Worm (Caenorhabditis elegans): ENCODE results near the gene ttr-39.

ttr-39 gene

DNA sequence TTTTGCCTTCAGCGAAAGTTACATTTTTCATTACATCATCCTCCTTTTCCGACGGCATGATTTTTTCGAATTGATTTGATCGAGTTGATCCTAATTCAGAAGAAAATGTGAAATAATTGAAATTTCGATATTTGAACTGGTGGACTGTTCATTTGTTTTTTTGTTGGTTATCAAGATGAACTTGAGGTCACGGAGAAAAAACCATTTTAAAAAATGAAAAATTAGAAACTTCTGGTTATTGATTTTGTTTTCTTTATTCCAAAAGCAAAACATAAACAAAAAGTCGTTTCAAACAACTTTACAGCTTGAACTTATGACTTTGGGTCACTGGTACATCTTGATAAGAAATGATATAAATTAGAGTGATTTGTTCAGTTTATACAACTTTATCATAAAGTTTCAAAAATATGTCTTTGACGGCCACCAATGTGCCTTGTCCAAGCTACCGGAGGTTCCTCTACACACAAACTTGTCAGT is 14.6 kb downstream of the ttr-39 start, which contains the start of the genes ttbk-4 and W01B6.4:
TSS of gene ttbk-4 (minus strand) at position 101 of the 477 bp plus-strand sequence.
TSS of gene W01B6.4 (plus strand) at position 427 of the 477 bp plus-strand sequence.
- no peak for TF ChIP-seq hmbx-1 (tag; optimal IDR thresholded peaks at IDR 0.05)
- TF ChIP-seq ets-7 (tag; optimal IDR thresholded peaks at IDR 0.05): no peak
- TF ChIP-seq tbx-37 (GFP tag; conservative IDR thresholded peaks at IDR 0.05): no peak
- TF ChIP-seq ceh-36 (tag; optimal IDR thresholded peaks at IDR 0.05): no peak
- TF ChIP-seq B0310.2 (tag; optimal IDR thresholded peaks at IDR 0.05): no peak
- TF ChIP-seq scrt-1 (GFP tag; IDR thresholded peaks at IDR 0.05): no peak
- no peak for TF ChIP-seq ceh-13 (GFP tag; optimal IDR thresholded peaks at IDR 0.05)
- no peak for TF ChIP-seq hnd-1 (tag; optimal IDR thresholded peaks at IDR 0.05)
- TF ChIP-seq tbx-11 (GFP tag; IDR thresholded peaks at IDR 0.05): no peak
- no peak for TF ChIP-seq hmg-4 (GFP tag; optimal IDR thresholded peaks at IDR 0.05)
- TF ChIP-seq tra-4 (tag; optimal IDR thresholded peaks at IDR 0.05): no peak
- no peak for TF ChIP-seq F13C5.2 (tag; optimal IDR thresholded peaks at IDR 0.05)
- no peak for TF ChIP-seq aly-1 (tag; optimal IDR thresholded peaks at IDR 0.05)
- TF ChIP-seq ama-1 (optimal IDR thresholded peaks at IDR 0.05): no peak
- TF ChIP-seq pes-1 (GFP tag; IDR thresholded peaks at IDR 0.05): no peak

DNA sequence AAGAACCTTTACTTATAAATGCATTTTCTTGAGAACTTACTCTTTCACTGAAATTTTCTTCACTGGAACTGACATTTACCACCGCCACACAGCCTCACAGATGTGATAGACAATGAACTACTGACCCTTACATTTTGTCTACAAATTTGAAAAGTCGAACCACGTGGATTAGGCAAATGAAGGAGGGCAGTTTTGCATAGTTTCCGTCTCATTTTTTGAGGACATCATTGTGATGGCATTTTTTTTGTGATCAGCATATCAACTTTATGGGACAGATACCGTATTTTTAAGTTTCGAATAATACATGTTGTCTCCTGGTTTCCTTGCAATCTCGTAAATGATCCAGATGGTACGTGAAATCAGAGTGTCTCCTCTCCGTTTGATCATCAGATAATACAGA is 17.1 kb downstream of the ttr-39 start, which contains the start of gene W01B6.3:
TSS of gene W01B6.3 (minus strand) at position 101 of the 400 bp plus-strand sequence.
- TF ChIP-seq ceh-36 (tag; optimal IDR thresholded peaks at IDR 0.05) (no peak), sea-1 (GFP tag; conservative IDR thresholded peaks at IDR 0.05) (no peak), tbx-37 (GFP tag; conservative IDR thresholded peaks at IDR 0.05) (no peak), pes-1 (GFP tag; IDR thresholded peaks at IDR 0.05) (no peak), hnd-1 (tag; optimal IDR thresholded peaks at IDR 0.05) (no peak), ama-1 (optimal IDR thresholded peaks at IDR 0.05) (no peak), ets-7 (tag; optimal IDR thresholded peaks at IDR 0.05) (no peak), F13C5.2 (tag; optimal IDR thresholded peaks at IDR 0.05) (no peak), scrt-1 (GFP tag; IDR thresholded peaks at IDR 0.05) (no peak), hmbx-1 (tag; optimal IDR thresholded peaks at IDR 0.05) (no peak), aly-1 (tag; optimal IDR thresholded peaks at IDR 0.05) (no peak), ceh-13 (GFP tag; optimal IDR thresholded peaks at IDR 0.05) (no peak), tbx-11 (GFP tag; IDR thresholded peaks at IDR 0.05) (no peak), B0310.2 (tag; optimal IDR thresholded peaks at IDR 0.05) (no peak), flt-1 (GFP tag; IDR thresholded peaks at IDR 0.05) (no peak), hmg-4 (GFP tag; optimal IDR thresholded peaks at IDR 0.05) (no peak), tra-4 (tag; optimal IDR thresholded peaks at IDR 0.05) (no peak)

ce11 chrIV:10068266-10068665 is 21.4 kb downstream of the ttr-39 start:
- TF ChIP-seq hmbx-1 (tag; optimal IDR thresholded peaks at IDR 0.05) (no peak), tra-4 (tag; optimal IDR thresholded peaks at IDR 0.05) (no peak), hnd-1 (tag; optimal IDR thresholded peaks at IDR 0.05) (no peak), B0310.2 (tag; optimal IDR thresholded peaks at IDR 0.05) (no peak), aly-1 (tag; optimal IDR thresholded peaks at IDR 0.05) (no peak), ceh-13 (GFP tag; optimal IDR thresholded peaks at IDR 0.05) (no peak), scrt-1 (GFP tag; IDR thresholded peaks at IDR 0.05) (no peak), sea-1 (GFP tag; conservative IDR thresholded peaks at IDR 0.05) (no peak), ets-7 (tag; optimal IDR thresholded peaks at IDR 0.05) (no peak), tbx-37 (GFP tag; conservative IDR thresholded peaks at IDR 0.05) (no peak), tbx-11 (GFP tag; IDR thresholded peaks at IDR 0.05) (no peak), ama-1 (optimal IDR thresholded peaks at IDR 0.05) (no peak), F13C5.2 (tag; optimal IDR thresholded peaks at IDR 0.05) (no peak), hmg-4 (GFP tag; optimal IDR thresholded peaks at IDR 0.05) (no peak), ceh-36 (tag; optimal IDR thresholded peaks at IDR 0.05) (no peak), flt-1 (GFP tag; IDR thresholded peaks at IDR 0.05) (no peak), pes-1 (GFP tag; IDR thresholded peaks at IDR 0.05) (no peak)

DNA sequence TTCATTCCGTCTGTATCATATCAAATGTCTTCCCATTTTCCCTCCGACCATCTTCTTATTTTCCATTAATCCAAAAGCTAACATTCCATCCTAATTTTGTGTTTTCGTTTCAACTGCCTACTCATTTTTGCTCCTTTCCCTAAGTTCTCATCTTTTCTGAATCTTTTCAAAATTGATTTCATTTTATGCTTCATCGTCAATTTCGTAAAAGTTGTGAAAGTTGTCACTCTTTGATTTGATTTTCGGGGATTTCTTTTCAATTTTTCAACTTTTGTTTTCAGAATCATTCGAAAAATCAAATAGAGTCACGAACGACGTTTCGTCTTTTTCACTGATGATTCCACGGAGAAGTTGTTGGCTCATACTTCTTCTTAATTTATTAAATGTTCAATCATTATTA is 22.1 kb downstream of the ttr-39 start, which contains the start of gene cwn-2:
TSS of gene cwn-2 (plus strand) at position 276 of the 400 bp plus-strand sequence.
- no peak for TF ChIP-seq tra-4 (tag; optimal IDR thresholded peaks at IDR 0.05)
- no peak for TF ChIP-seq F13C5.2 (tag; optimal IDR thresholded peaks at IDR 0.05)
- no peak for TF ChIP-seq hmg-4 (GFP tag; optimal IDR thresholded peaks at IDR 0.05)
- TF ChIP-seq scrt-1 (GFP tag; IDR thresholded peaks at IDR 0.05): no peak

DNA sequence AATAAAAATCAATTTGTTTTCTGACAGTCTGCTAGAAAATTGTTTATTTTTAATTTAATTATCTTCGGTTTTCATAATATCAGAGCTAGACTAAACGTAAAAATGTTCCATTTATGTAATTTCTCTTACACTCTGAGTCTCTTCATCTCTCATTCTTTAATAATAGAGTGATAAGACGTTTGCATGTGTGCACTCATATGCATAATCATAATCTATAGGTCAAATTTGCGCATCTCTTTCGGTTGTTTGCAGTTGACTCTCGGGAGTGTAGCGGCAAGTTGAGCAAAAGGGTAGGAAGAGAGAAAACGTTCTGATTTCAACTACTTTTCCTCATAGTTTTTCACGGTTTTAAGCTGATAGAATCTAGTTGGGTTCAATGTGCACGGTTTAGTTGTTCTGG is 23.2 kb downstream of the ttr-39 start:
- no peak for TF ChIP-seq aly-1 (tag; optimal IDR thresholded peaks at IDR 0.05)
- no peak for TF ChIP-seq ceh-13 (GFP tag; optimal IDR thresholded peaks at IDR 0.05)
- no peak for TF ChIP-seq ama-1 (optimal IDR thresholded peaks at IDR 0.05)

ce11 chrIV:10065159-10065558 is 24.5 kb downstream of the ttr-39 start:
- TF ChIP-seq flt-1 (GFP tag; IDR thresholded peaks at IDR 0.05) (no peak), pes-1 (GFP tag; IDR thresholded peaks at IDR 0.05) (no peak), B0310.2 (tag; optimal IDR thresholded peaks at IDR 0.05) (no peak), sea-1 (GFP tag; conservative IDR thresholded peaks at IDR 0.05) (no peak), ceh-36 (tag; optimal IDR thresholded peaks at IDR 0.05) (no peak), scrt-1 (GFP tag; IDR thresholded peaks at IDR 0.05) (no peak), ama-1 (optimal IDR thresholded peaks at IDR 0.05) (no peak), ets-7 (tag; optimal IDR thresholded peaks at IDR 0.05) (no peak), aly-1 (tag; optimal IDR thresholded peaks at IDR 0.05) (no peak), F13C5.2 (tag; optimal IDR thresholded peaks at IDR 0.05) (no peak), tbx-37 (GFP tag; conservative IDR thresholded peaks at IDR 0.05) (no peak), tbx-11 (GFP tag; IDR thresholded peaks at IDR 0.05) (no peak), tra-4 (tag; optimal IDR thresholded peaks at IDR 0.05) (no peak), hnd-1 (tag; optimal IDR thresholded peaks at IDR 0.05) (no peak), hmbx-1 (tag; optimal IDR thresholded peaks at IDR 0.05) (no peak), ceh-13 (GFP tag; optimal IDR thresholded peaks at IDR 0.05) (no peak), hmg-4 (GFP tag; optimal IDR thresholded peaks at IDR 0.05) (no peak)

DNA sequence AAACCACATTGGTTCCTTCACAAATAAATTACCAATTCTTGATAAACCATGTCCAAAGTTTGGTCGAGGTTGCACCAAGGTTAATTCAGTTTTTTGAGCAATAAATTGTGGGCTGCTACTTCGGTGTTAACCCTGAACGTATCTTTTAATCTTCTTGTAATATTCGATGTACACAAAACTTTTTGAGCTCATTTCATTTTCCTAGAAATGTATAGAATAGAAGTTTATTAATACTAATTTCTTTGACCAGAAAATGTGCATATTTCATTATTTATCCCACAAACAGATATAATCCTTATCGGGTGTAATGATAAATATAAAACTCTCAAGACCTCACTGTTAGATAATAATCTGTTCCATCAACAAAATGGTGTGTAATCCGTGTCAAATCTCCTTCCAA is 25.7 kb downstream of the ttr-39 start:
- TF ChIP-seq flt-1 (GFP tag; IDR thresholded peaks at IDR 0.05): no peak

DNA sequence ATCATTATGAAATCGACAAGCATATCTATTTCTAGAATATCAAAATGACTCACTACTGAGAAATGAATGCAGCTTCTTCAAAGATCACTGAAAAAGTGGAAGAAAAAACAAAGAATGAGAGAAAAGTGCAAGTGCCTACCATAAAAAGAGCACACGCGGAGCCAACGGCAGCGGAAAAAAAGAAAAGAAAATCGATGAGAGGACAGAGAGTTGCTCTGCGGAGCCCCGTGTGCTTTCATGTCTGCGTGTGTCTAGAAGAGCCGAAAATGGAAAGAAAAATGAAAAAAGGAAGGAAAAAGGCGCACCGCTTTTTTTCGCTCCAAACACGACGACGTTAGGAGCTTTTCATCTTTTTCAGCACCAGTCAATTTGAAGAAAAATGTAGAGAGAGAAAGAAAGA is 26.9 kb downstream of the ttr-39 start, which contains the start of gene ipla-7:
TSS of gene ipla-7 (minus strand) at position 122 of the 400 bp plus-strand sequence.
- TF ChIP-seq flt-1 (GFP tag; IDR thresholded peaks at IDR 0.05) (no peak), pes-1 (GFP tag; IDR thresholded peaks at IDR 0.05) (no peak), tbx-37 (GFP tag; conservative IDR thresholded peaks at IDR 0.05) (no peak), scrt-1 (GFP tag; IDR thresholded peaks at IDR 0.05) (no peak), ceh-36 (tag; optimal IDR thresholded peaks at IDR 0.05) (no peak), ceh-13 (GFP tag; optimal IDR thresholded peaks at IDR 0.05) (no peak), ets-7 (tag; optimal IDR thresholded peaks at IDR 0.05) (no peak), hmg-4 (GFP tag; optimal IDR thresholded peaks at IDR 0.05) (no peak)

All from whole organism, early embryonic.